Fruit fly (Drosophila melanogaster) whole organism, pupa: ENCODE measurements around the gene CG16965.

Experiments used
- CG10348 ChIP-seq: fragments of 200-800 bp; sonication (Bioruptor generic); IDR thresholded peaks from 2 replicates; pipeline ENCODE4 v1.3.6; 2022; ENCODE audit warnings: missing biosample characterization, missing genetic modification characterization
- CG12605 ChIP-seq: fragments of 200-800 bp; sonication (Bioruptor generic); IDR thresholded peaks from 2 replicates; pipeline ENCODE4 v1.3.6; 2022; ENCODE audit warnings: missing biosample characterization, missing genetic modification characterization
- CG13204 ChIP-seq: fragments of 200-800 bp; sonication (Bioruptor generic); optimal IDR thresholded peaks from 2 replicates; lab custom pipeline; 2018; ENCODE audit warnings: missing biosample characterization, mild to moderate bottlenecking, missing genetic modification characterization, moderate library complexity
- CG14655 ChIP-seq: fragments of 200-800 bp; sonication (Bioruptor generic); optimal IDR thresholded peaks from 3 replicates; lab custom pipeline; 2017; ENCODE audit warnings: mild to moderate bottlenecking, missing biosample characterization, missing genetic modification reagents, missing genetic modification characterization
- CG15710 ChIP-seq: fragments of 200-800 bp; sonication (Bioruptor generic); optimal IDR thresholded peaks from 2 replicates; lab custom pipeline; 2018; ENCODE audit warnings: missing biosample characterization, mild to moderate bottlenecking, missing genetic modification characterization, moderate library complexity
- CG17806 ChIP-seq: fragments of 200-800 bp; sonication (Bioruptor generic); optimal IDR thresholded peaks from 2 replicates; lab custom pipeline; 2018; ENCODE audit warnings: missing biosample characterization, mild to moderate bottlenecking, missing genetic modification characterization, moderate library complexity
- CG32121 ChIP-seq: fragments of 200-800 bp; sonication (Bioruptor generic); IDR thresholded peaks from 2 replicates; pipeline ENCODE4 v1.3.6; 2022; ENCODE audit warnings: missing biosample characterization, missing genetic modification characterization
- CG34367 ChIP-seq: fragments of 200-800 bp; sonication (Bioruptor generic); optimal IDR thresholded peaks from 2 replicates; lab custom pipeline; 2018; ENCODE audit warnings: missing biosample characterization, mild to moderate bottlenecking, missing genetic modification characterization
- CG4496 ChIP-seq: fragments of 200-800 bp; sonication (Bioruptor generic); IDR thresholded peaks from 3 replicates; pipeline ENCODE4 v1.3.6; 2022; ENCODE audit warnings: missing biosample characterization, missing genetic modification characterization
- CG8159 ChIP-seq: fragments of 200-800 bp; sonication (Bioruptor generic); optimal IDR thresholded peaks from 3 replicates; lab custom pipeline; 2018; ENCODE audit warnings: missing biosample characterization, mild to moderate bottlenecking, missing genetic modification characterization, moderate library complexity
- CG8301 ChIP-seq: fragments of 200-800 bp; sonication (Bioruptor generic); optimal IDR thresholded peaks from 2 replicates; lab custom pipeline; 2018; ENCODE audit warnings: missing biosample characterization, mild to moderate bottlenecking, missing genetic modification characterization
- CG9948 ChIP-seq: fragments of 200-800 bp; sonication (Bioruptor generic); optimal IDR thresholded peaks from 2 replicates; lab custom pipeline; 2018; ENCODE audit warnings: missing biosample characterization, mild to moderate bottlenecking, missing genetic modification characterization, moderate library complexity
- D1 ChIP-seq: fragments of 200-800 bp; sonication (Bioruptor generic); optimal IDR thresholded peaks from 2 replicates; lab custom pipeline; 2018; ENCODE audit warnings: missing biosample characterization, mild to moderate bottlenecking, missing genetic modification characterization, moderate library complexity
- EcR ChIP-seq: fragments of 200-800 bp; sonication (Bioruptor generic); optimal IDR thresholded peaks from 3 replicates; lab custom pipeline; 2019; ENCODE audit warnings: missing biosample characterization, missing genetic modification characterization, mild to moderate bottlenecking, moderate library complexity, missing genetic modification reagents
- Ets98B ChIP-seq: fragments of 200-800 bp; sonication (Bioruptor generic); IDR thresholded peaks from 2 replicates; pipeline ENCODE4 v1.3.6; 2022; ENCODE audit warnings: missing biosample characterization, missing genetic modification characterization
- Pif1A ChIP-seq: fragments of 200-800 bp; sonication (Bioruptor generic); optimal IDR thresholded peaks from 3 replicates; lab custom pipeline; 2016; ENCODE audit warnings: missing biosample characterization, missing genetic modification characterization
- Pif1B ChIP-seq: fragments of 200-800 bp; sonication (Bioruptor generic); optimal IDR thresholded peaks from 3 replicates; lab custom pipeline; 2016; ENCODE audit warnings: missing biosample characterization, missing genetic modification characterization
- Snoo ChIP-seq: fragments of 200-800 bp; sonication (Bioruptor generic); optimal IDR thresholded peaks from 3 replicates; lab custom pipeline; 2017; ENCODE audit warnings: missing biosample characterization, mild to moderate bottlenecking, missing genetic modification characterization, inconsistent platforms
- fd96Ca ChIP-seq: fragments of 200-800 bp; sonication (Bioruptor generic); IDR thresholded peaks from 3 replicates; pipeline ENCODE4 v1.3.6; 2022; ENCODE audit warnings: missing biosample characterization, missing genetic modification characterization
- gl ChIP-seq: fragments of 200-800 bp; sonication (Bioruptor generic); optimal IDR thresholded peaks from 2 replicates; lab custom pipeline; 2018; ENCODE audit warnings: missing biosample characterization, mild to moderate bottlenecking, missing genetic modification characterization
- rn ChIP-seq: fragments of 200-800 bp; sonication (Bioruptor generic); IDR thresholded peaks from 2 replicates; pipeline ENCODE4 v1.3.6; 2022; ENCODE audit warnings: missing biosample characterization, missing genetic modification characterization

The CG16965 gene

dm6 chr2L:12010877-12011666, 29.7 kb downstream of the CG16965 start:
- TF ChIP-seq fd96Ca (no peak), CG12605 (GFP tag; lab: Robert Waterston, UW) (no peak), Pif1B (GFP tag; lab: Kevin White, UChicago) (peak; percentile 81), CG10348 (GFP tag; lab: Robert Waterston, UW) (no peak), CG34367 (tag; lab: Kevin White, UChicago) (peak; percentile 90), CG17806 (tag; lab: Kevin White, UChicago) (peak; percentile 90), EcR (GFP tag; lab: Kevin White, UChicago) (no peak), CG9948 (tag; lab: Kevin White, UChicago) (peak; percentile 92), CG4496 (no peak), CG13204 (peak; percentile 71), gl (tag; lab: Kevin White, UChicago) (peak; percentile 82), Ets98B (no peak), Snoo (peak; percentile 93), CG8301 (peak; percentile 93), CG32121 (GFP tag; lab: Robert Waterston, UW) (no peak), rn (GFP tag; lab: Robert Waterston, UW) (no peak), CG15710 (tag; lab: Kevin White, UChicago) (peak; percentile 93), D1 (tag; lab: Kevin White, UChicago) (no peak), Pif1A (peak; percentile 90), CG14655 (GFP tag; lab: Kevin White, UChicago) (peak; percentile 92), CG8159 (peak; percentile 96)

- TF ChIP-seq EcR (GFP tag; lab: Kevin White, UChicago) (peak; percentile 100), Ets98B (no peak), D1 (tag; lab: Kevin White, UChicago) (no peak), CG14655 (GFP tag; lab: Kevin White, UChicago) (peak; percentile 67), Pif1B (GFP tag; lab: Kevin White, UChicago) (peak; percentile 73), CG10348 (GFP tag; lab: Robert Waterston, UW) (no peak), CG15710 (tag; lab: Kevin White, UChicago) (peak; percentile 54), CG4496 (no peak), CG9948 (tag; lab: Kevin White, UChicago) (peak; percentile 35), CG17806 (tag; lab: Kevin White, UChicago) (peak; percentile 51), CG8159 (peak; percentile 64), CG13204 (peak; percentile 96), CG32121 (GFP tag; lab: Robert Waterston, UW) (no peak), gl (tag; lab: Kevin White, UChicago) (peak; percentile 48), CG34367 (tag; lab: Kevin White, UChicago) (peak; percentile 13), rn (GFP tag; lab: Robert Waterston, UW) (no peak), CG12605 (GFP tag; lab: Robert Waterston, UW) (no peak), fd96Ca (no peak), CG8301 (peak; percentile 58), Snoo (peak; percentile 66), Pif1A (no peak)
Measured at dm6 chr2L:12011682-12012655, 30.6 kb downstream of the CG16965 start.

dm6 chr2L:12013243-12013642, 31.9 kb downstream of the CG16965 start:
- TF ChIP-seq CG15710 (tag; lab: Kevin White, UChicago) (peak; percentile 37), CG8301 (no peak), CG17806 (tag; lab: Kevin White, UChicago) (peak; percentile 34), D1 (tag; lab: Kevin White, UChicago) (no peak), CG10348 (GFP tag; lab: Robert Waterston, UW) (no peak), Pif1A (no peak), Snoo (no peak), CG13204 (no peak), Ets98B (no peak), EcR (GFP tag; lab: Kevin White, UChicago) (no peak), CG4496 (no peak), CG34367 (tag; lab: Kevin White, UChicago) (peak; percentile 10), CG9948 (tag; lab: Kevin White, UChicago) (peak; percentile 31), CG8159 (peak; percentile 57), CG12605 (GFP tag; lab: Robert Waterston, UW) (no peak), Pif1B (GFP tag; lab: Kevin White, UChicago) (peak; percentile 0), gl (tag; lab: Kevin White, UChicago) (no peak)
- TF ChIP-seq, all 21 proteins: peak for 6

dm6 chr2L:12013741-12014393, 32.5 kb downstream of the CG16965 start:
- no peak for TF ChIP-seq rn (GFP tag; lab: Robert Waterston, UW)
- peak; percentile 98 for TF ChIP-seq CG13204
- TF ChIP-seq CG15710 (tag; lab: Kevin White, UChicago): peak; percentile 30
- peak; percentile 67; the same call in 2 of the 3 replicates for TF ChIP-seq fd96Ca
- TF ChIP-seq CG14655 (GFP tag; lab: Kevin White, UChicago): no peak
- TF ChIP-seq CG4496: peak; percentile 68
- peak; percentile 36 for TF ChIP-seq Pif1B (GFP tag; lab: Kevin White, UChicago)
- TF ChIP-seq CG8159: peak; percentile 21
- TF ChIP-seq CG34367 (tag; lab: Kevin White, UChicago): peak; percentile 29
- TF ChIP-seq EcR (GFP tag; lab: Kevin White, UChicago): peak; percentile 100
- TF ChIP-seq D1 (tag; lab: Kevin White, UChicago): no peak
- TF ChIP-seq CG12605 (GFP tag; lab: Robert Waterston, UW): peak; percentile 42
- no peak; the same call in 1 of the 2 replicates for TF ChIP-seq CG32121 (GFP tag; lab: Robert Waterston, UW)
- peak; percentile 33 for TF ChIP-seq CG8301
- TF ChIP-seq Snoo: peak; percentile 62
- peak; percentile 85 for TF ChIP-seq gl (tag; lab: Kevin White, UChicago)
- TF ChIP-seq CG17806 (tag; lab: Kevin White, UChicago): peak; percentile 32
- no peak for TF ChIP-seq Ets98B
- peak; percentile 38 for TF ChIP-seq Pif1A
